In the genomic region with DNA sequence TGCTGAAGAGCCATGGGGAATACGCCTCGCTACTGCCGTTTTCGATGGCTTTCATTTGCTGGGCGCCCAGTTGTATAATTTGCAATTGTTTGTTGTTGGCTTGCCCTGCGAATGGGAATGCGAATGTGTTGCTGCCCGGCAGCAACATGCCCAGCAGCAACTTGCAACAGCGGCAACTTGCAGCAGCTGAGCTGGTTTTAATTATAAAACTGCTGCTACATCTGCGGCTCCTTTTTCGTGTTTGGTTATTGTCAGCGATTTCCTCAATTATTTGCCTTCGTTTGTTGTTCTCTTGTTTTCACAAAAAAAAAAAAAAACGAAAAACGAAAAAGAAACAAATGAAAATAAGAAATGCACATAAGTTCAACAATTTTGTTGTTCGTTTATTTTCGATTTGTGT, we compare ENCODE assay signal across 3 fruit fly cellular contexts.
A peak's percentile ranks its signal among the peaks of the same experiment; 100 is the strongest.
TF ChIP-seq lines count a peak whose summit lies in the region.

No protein-coding gene starts in this region.

- no peak for TF ChIP-seq CTCF in whole organism, embryonic (GFP tag; optimal IDR thresholded peaks at IDR 0.05; lab: Kevin White, UChicago)

TF ChIP-seq in whole organism, adult, 20 proteins besides CTCF, POLR2A, EP300 and RAD21:
- TF ChIP-seq tj (GFP tag; optimal IDR thresholded peaks at IDR 0.05; lab: Kevin White, UChicago) (peak; percentile 85), Hr96 (GFP tag; optimal IDR thresholded peaks at IDR 0.05; lab: Kevin White, UChicago) (no peak)

TF ChIP-seq in whole organism, embryonic, 481 proteins besides CTCF, POLR2A, EP300 and RAD21:
- TF ChIP-seq Sox102F (GFP tag; optimal IDR thresholded peaks at IDR 0.05; lab: Kevin White, UChicago), result no peak
- TF ChIP-seq E2f2 (GFP tag; IDR thresholded peaks at IDR 0.05; lab: Robert Waterston, UW), result no peak
- no peak for TF ChIP-seq CG3995 (GFP tag; optimal IDR thresholded peaks at IDR 0.05; lab: Kevin White, UChicago)
- TF ChIP-seq GATAe (GFP tag; conservative IDR thresholded peaks at IDR 0.05; lab: Robert Waterston, UW), result no peak
- no peak for TF ChIP-seq ase (GFP tag; IDR thresholded peaks at IDR 0.05; lab: Robert Waterston, UW)
- no peak for TF ChIP-seq maf-S (GFP tag; optimal IDR thresholded peaks at IDR 0.05; lab: Kevin White, UChicago)
- peak; percentile 70 for TF ChIP-seq sens (GFP tag; lab: Kevin White, UChicago)
- TF ChIP-seq CG6765 (GFP tag; optimal IDR thresholded peaks at IDR 0.05; lab: Kevin White, UChicago), result no peak

TF ChIP-seq in whole organism, prepupa, 60 proteins besides CTCF, POLR2A, EP300 and RAD21:
- no peak for TF ChIP-seq Gug (GFP tag; IDR thresholded peaks at IDR 0.05; lab: Robert Waterston, UW)
- peak; percentile 44 for TF ChIP-seq svp (GFP tag; lab: Kevin White, UChicago)
- TF ChIP-seq Sox102F (GFP tag; optimal IDR thresholded peaks at IDR 0.05; lab: Kevin White, UChicago), result peak; percentile 36
- peak; percentile 51 for TF ChIP-seq CG6854 (GFP tag; optimal IDR thresholded peaks at IDR 0.05; lab: Kevin White, UChicago)
- TF ChIP-seq Smox (GFP tag; optimal IDR thresholded peaks at IDR 0.05; lab: Kevin White, UChicago), result no peak
- TF ChIP-seq dsx (GFP tag; optimal IDR thresholded peaks at IDR 0.05; lab: Kevin White, UChicago; ENCODE audit: poor library complexity, severe bottlenecking), result no peak
- no peak for TF ChIP-seq Eip93F (GFP tag; optimal IDR thresholded peaks at IDR 0.05; lab: Kevin White, UChicago)
- TF ChIP-seq Met (GFP tag; optimal IDR thresholded peaks at IDR 0.05; lab: Kevin White, UChicago), result peak; percentile 8
